Fruit fly (Drosophila melanogaster) whole organism, embryonic: Measurements from ENCODE around the gene Ac13E.
A peak's percentile ranks its signal among the peaks of the same experiment; 100 is the strongest.

ENCODE experiments used
- Antp ChIP-seq: fragments of 200-800 bp; sonication (Bioruptor generic); optimal IDR thresholded peaks from 3 replicates; lab custom pipeline; 2016; ENCODE audit warnings: missing biosample characterization, missing genetic modification characterization
- Atf3 ChIP-seq: fragments of 200-800 bp; sonication (Bioruptor generic); optimal IDR thresholded peaks from 3 replicates; lab custom pipeline; 2016; ENCODE audit warnings: missing biosample characterization, missing genetic modification characterization
- CG10959 ChIP-seq: fragments of 200-800 bp; sonication (Bioruptor generic); IDR thresholded peaks from 2 replicates; pipeline ENCODE4 v1.3.6; 2022; ENCODE audit warnings: missing biosample characterization, missing genetic modification characterization
- CG12155 ChIP-seq: fragments of 200-800 bp; sonication (Bioruptor generic); optimal IDR thresholded peaks from 3 replicates; lab custom pipeline; 2016; ENCODE audit warnings: missing biosample characterization, missing genetic modification characterization
- CG1233 ChIP-seq: fragments of 200-800 bp; sonication (Bioruptor generic); optimal IDR thresholded peaks from 4 replicates; lab custom pipeline; 2018; ENCODE audit warnings: missing biosample characterization, mild to moderate bottlenecking, missing genetic modification characterization
- CG15269 ChIP-seq: fragments of 200-800 bp; sonication (Bioruptor generic); optimal IDR thresholded peaks from 2 replicates; lab custom pipeline; 2018; ENCODE audit warnings: missing biosample characterization, mild to moderate bottlenecking, missing genetic modification characterization, moderate library complexity
- CG15601 ChIP-seq: fragments of 200-800 bp; sonication (Bioruptor generic); optimal IDR thresholded peaks from 3 replicates; lab custom pipeline; 2019; ENCODE audit warnings: missing biosample characterization, mild to moderate bottlenecking, missing genetic modification characterization, moderate library complexity
- CG18011 ChIP-seq: fragments of 200-800 bp; sonication (Bioruptor generic); optimal IDR thresholded peaks from 2 replicates; lab custom pipeline; 2017; ENCODE audit warnings: missing biosample characterization, missing genetic modification characterization, mild to moderate bottlenecking, moderate library complexity, missing genotype
- CG18262 ChIP-seq: fragments of 200-800 bp; optimal IDR thresholded peaks from 3 replicates; lab custom pipeline; 2019; ENCODE audit warnings: missing biosample characterization, mild to moderate bottlenecking, missing genetic modification characterization, moderate library complexity
- CG1832 ChIP-seq: fragments of 200-800 bp; sonication (Bioruptor generic); optimal IDR thresholded peaks from 2 replicates; lab custom pipeline; 2017; ENCODE audit warnings: missing biosample characterization, mild to moderate bottlenecking, missing genetic modification characterization, inconsistent platforms
- CG30020 ChIP-seq: fragments of 200-800 bp; optimal IDR thresholded peaks from 2 replicates; lab custom pipeline; 2019; ENCODE audit warnings: missing biosample characterization, mild to moderate bottlenecking, missing genetic modification characterization, moderate library complexity
- CG30403 ChIP-seq: fragments of 200-800 bp; sonication (Bioruptor generic); optimal IDR thresholded peaks from 3 replicates; lab custom pipeline; 2016; ENCODE audit warnings: missing biosample characterization, missing genetic modification characterization
- CG30431 ChIP-seq: fragments of 200-800 bp; sonication (Bioruptor generic); optimal IDR thresholded peaks from 2 replicates; lab custom pipeline; 2017; ENCODE audit warnings: missing biosample characterization, missing genetic modification characterization
- CG5245 ChIP-seq: fragments of 200-800 bp; sonication (Bioruptor generic); optimal IDR thresholded peaks from 3 replicates; lab custom pipeline; 2016; ENCODE audit warnings: missing biosample characterization, missing genetic modification characterization
- CG8478 ChIP-seq: fragments of >200 bp; optimal IDR thresholded peaks from 2 replicates; lab custom pipeline; 2018
- CG8765 ChIP-seq: fragments of 200-800 bp; sonication (Bioruptor generic); IDR thresholded peaks from 2 replicates; pipeline ENCODE4 v1.3.6; 2022; ENCODE audit warnings: missing biosample characterization, missing genetic modification characterization
- Doc3 ChIP-seq: fragments of 200-800 bp; sonication (Bioruptor generic); IDR thresholded peaks from 3 replicates; pipeline ENCODE4 v1.3.6; 2022; ENCODE audit warnings: missing biosample characterization, missing genetic modification characterization; ENCODE audit not compliant: partially characterized antibody
- Dref ChIP-seq: fragments of 200-800 bp; sonication (Bioruptor generic); IDR thresholded peaks from 2 replicates; pipeline ENCODE4 v1.3.6; 2022; ENCODE audit warnings: missing biosample characterization, missing genetic modification characterization
- Eip74EF ChIP-seq, 2 experiments: fragments of 200-800 bp in 1 of 2; fragments of >200 bp in 1 of 2; sonication (Bioruptor generic) in 1 of 2; optimal IDR thresholded peaks; 2 replicates each; lab custom pipeline; 2017 to 2019; ENCODE audit warnings: missing biosample characterization in 2 of 2, missing genetic modification characterization in 2 of 2, mild to moderate bottlenecking in 1 of 2, moderate library complexity in 1 of 2
- Ets97D ChIP-seq: fragments of 200-800 bp; sonication (Bioruptor generic); optimal IDR thresholded peaks from 3 replicates; lab custom pipeline; 2016; ENCODE audit warnings: missing biosample characterization, missing genetic modification characterization
- Fer2 ChIP-seq: fragments of 200-800 bp; sonication (Bioruptor generic); optimal IDR thresholded peaks from 2 replicates; lab custom pipeline; 2018; ENCODE audit warnings: missing biosample characterization, mild to moderate bottlenecking, missing genetic modification characterization, moderate library complexity
- HLH54F ChIP-seq: fragments of 200-800 bp; sonication (Bioruptor generic); optimal IDR thresholded peaks from 3 replicates; lab custom pipeline; 2016; ENCODE audit warnings: missing biosample characterization, missing genetic modification characterization
- Hand ChIP-seq: fragments of 200-800 bp; sonication (Bioruptor generic); optimal IDR thresholded peaks from 2 replicates; lab custom pipeline; 2017; ENCODE audit warnings: mild to moderate bottlenecking, missing biosample characterization, missing genetic modification reagents, missing genetic modification characterization
- HmgZ ChIP-seq: fragments of 200-800 bp; sonication (Bioruptor generic); optimal IDR thresholded peaks from 2 replicates; lab custom pipeline; 2018; ENCODE audit warnings: missing biosample characterization, mild to moderate bottlenecking, missing genetic modification characterization
- Hr39 ChIP-seq: fragments of >200 bp; optimal IDR thresholded peaks from 2 replicates; lab custom pipeline; 2017
- Hr78 ChIP-seq, 2 experiments: fragments of 200-800 bp in 1 of 2; fragments of >200 bp in 1 of 2; sonication (Bioruptor generic) in 1 of 2; optimal IDR thresholded peaks; 2 replicates each; lab custom pipeline; 2017 to 2019; ENCODE audit warnings: missing biosample characterization in 2 of 2, missing genetic modification characterization in 2 of 2, mild to moderate bottlenecking in 1 of 2, moderate library complexity in 1 of 2
- MESR4 ChIP-seq: fragments of 200-800 bp; sonication (Bioruptor generic); optimal IDR thresholded peaks from 2 replicates; lab custom pipeline; 2018; ENCODE audit warnings: missing biosample characterization, mild to moderate bottlenecking, missing genetic modification characterization, moderate library complexity
- Mrtf ChIP-seq: fragments of 200-800 bp; sonication (Bioruptor generic); IDR thresholded peaks from 3 replicates; pipeline ENCODE4 v1.3.6; 2022; ENCODE audit warnings: missing biosample characterization, missing genetic modification characterization
- Ravus ChIP-seq: fragments of 200-800 bp; sonication (Bioruptor generic); IDR thresholded peaks from 2 replicates; pipeline ENCODE4 v1.3.6; 2022; ENCODE audit warnings: missing biosample characterization, missing genetic modification characterization
- Sox100B ChIP-seq: fragments of 200-800 bp; sonication (Bioruptor generic); optimal IDR thresholded peaks from 3 replicates; lab custom pipeline; 2018; ENCODE audit warnings: missing biosample characterization, mild to moderate bottlenecking, missing genetic modification characterization
- Stat92E ChIP-seq, 3 experiments: fragments of >200 bp in 2 of 3; fragments of 200-800 bp in 1 of 3; sonication (Bioruptor generic) in 1 of 3; optimal IDR thresholded peaks; 2 replicates each; lab custom pipeline; 2017 to 2019; ENCODE audit warnings: missing biosample characterization in 3 of 3, missing genetic modification characterization in 3 of 3, mild to moderate bottlenecking in 1 of 3, moderate library complexity in 1 of 3
- Xbp1 ChIP-seq: fragments of 200-800 bp; sonication (Bioruptor generic); optimal IDR thresholded peaks from 3 replicates; lab custom pipeline; 2016; ENCODE audit warnings: missing biosample characterization, mild to moderate bottlenecking, missing genetic modification characterization
- abd-A ChIP-seq: fragments of 200-800 bp; sonication (Bioruptor generic); optimal IDR thresholded peaks from 3 replicates; lab custom pipeline; 2019; ENCODE audit warnings: missing biosample characterization, mild to moderate bottlenecking, missing genetic modification characterization, moderate library complexity
- bab2 ChIP-seq: fragments of 200-800 bp; sonication (Bioruptor generic); optimal IDR thresholded peaks from 2 replicates; lab custom pipeline; 2016; ENCODE audit warnings: missing biosample characterization, missing genetic modification characterization
- dimm ChIP-seq: fragments of 200-800 bp; sonication (Bioruptor generic); IDR thresholded peaks from 2 replicates; pipeline ENCODE4 v1.3.6; 2022; ENCODE audit warnings: missing biosample characterization, missing genetic modification characterization
- eve ChIP-seq, 2 experiments: fragments of >200 bp; optimal IDR thresholded peaks; 2 replicates each; lab custom pipeline; 2017; ENCODE audit warnings: missing biosample characterization in 2 of 2, missing genetic modification characterization in 2 of 2
- eyg ChIP-seq: fragments of 200-800 bp; sonication (Bioruptor generic); optimal IDR thresholded peaks from 3 replicates; lab custom pipeline; 2016; ENCODE audit warnings: missing biosample characterization, missing genetic modification characterization
- gsb ChIP-seq: fragments of 200-800 bp; sonication (Bioruptor generic); IDR thresholded peaks from 2 replicates; pipeline ENCODE4 v1.3.6; 2022; ENCODE audit warnings: missing biosample characterization, missing genetic modification characterization
- insv ChIP-seq, 2 experiments: fragments of 200-800 bp; sonication (Bioruptor generic); optimal IDR thresholded peaks; 3 replicates each; lab custom pipeline; 2016 to 2018; ENCODE audit warnings: missing biosample characterization in 2 of 2, missing genetic modification characterization in 2 of 2
- lov ChIP-seq, 2 experiments: fragments of 200-800 bp in 1 of 2; fragments of >200 bp in 1 of 2; sonication (Bioruptor generic) in 1 of 2; IDR thresholded peaks in 1 of 2; optimal IDR thresholded peaks in 1 of 2; 2 replicates in 1 of 2; 3 replicates in 1 of 2; pipeline versions ENCODE4 v1.3.6 to Lab custom; 2017 to 2022; ENCODE audit warnings: missing biosample characterization in 1 of 2, missing genetic modification characterization in 1 of 2
- mld ChIP-seq: fragments of 200-800 bp; sonication (Bioruptor generic); IDR thresholded peaks from 3 replicates; pipeline ENCODE4 v1.3.6; 2022; ENCODE audit warnings: missing biosample characterization, missing genetic modification characterization; ENCODE audit not compliant: partially characterized antibody
- ranshi ChIP-seq: fragments of 200-800 bp; sonication (Bioruptor generic); IDR thresholded peaks from 2 replicates; pipeline ENCODE4 v1.3.6; 2022; ENCODE audit warnings: missing biosample characterization, missing genetic modification characterization
- row ChIP-seq: fragments of 200-800 bp; sonication (Bioruptor generic); IDR thresholded peaks from 3 replicates; pipeline ENCODE4 v1.3.6; 2022; ENCODE audit warnings: missing biosample characterization, missing genetic modification characterization
- schlank ChIP-seq: fragments of 200-800 bp; sonication (Bioruptor generic); optimal IDR thresholded peaks from 2 replicates; lab custom pipeline; 2018; ENCODE audit warnings: missing biosample characterization, mild to moderate bottlenecking, missing genetic modification characterization
- seq ChIP-seq: fragments of 200-800 bp; sonication (Bioruptor generic); IDR thresholded peaks from 2 replicates; pipeline ENCODE4 v1.3.6; 2022; ENCODE audit warnings: missing biosample characterization, missing genetic modification characterization
- slbo ChIP-seq: fragments of 200-800 bp; sonication (Bioruptor generic); IDR thresholded peaks from 2 replicates; pipeline ENCODE4 v1.3.6; 2022; ENCODE audit warnings: missing biosample characterization, missing genetic modification characterization
- sob ChIP-seq: fragments of 200-800 bp; sonication (Bioruptor generic); IDR thresholded peaks from 2 replicates; pipeline ENCODE4 v1.3.6; 2022; ENCODE audit warnings: missing biosample characterization, missing genetic modification characterization
- tgo ChIP-seq: fragments of 200-800 bp; sonication (Bioruptor generic); IDR thresholded peaks from 3 replicates; pipeline ENCODE4 v1.3.6; 2022; ENCODE audit warnings: missing biosample characterization, missing genetic modification characterization
- usp ChIP-seq: fragments of >200 bp; optimal IDR thresholded peaks from 2 replicates; lab custom pipeline; 2017; ENCODE audit warnings: missing biosample characterization, missing genetic modification characterization
- wek ChIP-seq: fragments of 200-800 bp; sonication (Bioruptor generic); optimal IDR thresholded peaks from 3 replicates; lab custom pipeline; 2018; ENCODE audit warnings: missing biosample characterization, mild to moderate bottlenecking, missing genetic modification characterization, moderate library complexity
- zen2 ChIP-seq: fragments of 200-800 bp; sonication (Bioruptor generic); IDR thresholded peaks from 3 replicates; pipeline ENCODE4 v1.3.6; 2022; ENCODE audit warnings: missing biosample characterization, missing genetic modification characterization; ENCODE audit not compliant: partially characterized antibody

The Ac13E gene

DNA sequence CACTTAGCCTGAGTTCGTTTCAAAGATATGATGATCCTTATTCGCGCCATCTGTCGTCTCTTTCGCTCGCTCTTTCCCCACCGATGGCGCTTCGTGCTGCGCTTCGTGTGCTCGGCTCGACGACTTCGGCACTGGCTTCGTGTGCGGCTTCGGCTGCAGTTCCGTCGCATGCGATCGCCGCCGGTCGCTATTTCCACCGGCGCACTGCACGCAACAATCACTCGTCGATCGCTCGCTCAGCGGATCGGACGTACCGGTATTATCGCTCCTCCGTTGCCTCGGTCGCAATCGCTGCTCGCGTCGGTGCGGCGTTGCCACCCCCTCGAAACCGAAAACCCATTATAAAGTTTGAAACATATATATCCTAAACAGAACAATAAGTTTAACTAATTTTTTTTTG lies 55.3 kb downstream of the Ac13E start (continued):
- TF ChIP-seq Stat92E (GFP tag; optimal IDR thresholded peaks at IDR 0.05; lab: Kevin White, UChicago) (peak in 1 of 3 experiments; percentile 32), Hand (GFP tag; lab: Kevin White, UChicago) (no peak), HLH54F (GFP tag; lab: Kevin White, UChicago) (no peak), Xbp1 (GFP tag; lab: Kevin White, UChicago) (no peak), Hr39 (lab: Kevin White, UChicago) (no peak), Eip74EF (GFP tag; optimal IDR thresholded peaks at IDR 0.05; lab: Kevin White, UChicago) (no peak), Dref (GFP tag; lab: Robert Waterston, UW) (no peak), CG30403 (GFP tag; lab: Kevin White, UChicago) (no peak), eve (GFP tag; optimal IDR thresholded peaks at IDR 0.05; lab: Kevin White, UChicago) (no peak), zen2 (GFP tag; lab: Robert Waterston, UW) (no peak), insv (GFP tag; optimal IDR thresholded peaks at IDR 0.05; lab: Kevin White, UChicago) (peak in 1 of 2 experiments; percentile 11), gsb (no peak), usp (GFP tag; lab: Kevin White, UChicago) (no peak), CG8765 (no peak), row (GFP tag; lab: Robert Waterston, UW) (peak; percentile 29; the same call in 1 of the 3 replicates), sob (0 out of 2 replicates have a peak, but pooled peaks have one; percentile 15), Ets97D (GFP tag; lab: Kevin White, UChicago) (peak; percentile 35), CG1832 (GFP tag; lab: Kevin White, UChicago) (peak; percentile 39), CG30431 (no peak), Doc3 (GFP tag; lab: Robert Waterston, UW) (no peak), Atf3 (GFP tag; lab: Kevin White, UChicago) (no peak), CG1233 (peak; percentile 30), tgo (no peak), CG10959 (no peak), Hr78 (GFP tag; optimal IDR thresholded peaks at IDR 0.05; lab: Kevin White, UChicago) (no peak), MESR4 (GFP tag; lab: Kevin White, UChicago) (peak; percentile 14), slbo (GFP tag; lab: Robert Waterston, UW) (0 out of 2 replicates have a peak, but pooled peaks have one; percentile 7), schlank (no peak), CG15269 (tag; lab: Kevin White, UChicago) (no peak), bab2 (GFP tag; lab: Kevin White, UChicago) (no peak), ranshi (no peak), Mrtf (no peak), lov (optimal IDR thresholded peaks at IDR 0.05; lab: Kevin White, UChicago) (no peak), lov (GFP tag; IDR thresholded peaks at IDR 0.05; lab: Robert Waterston, UW) (0 out of 3 replicates have a peak, but pooled peaks have one; percentile 40), CG18262 (peak; percentile 14), abd-A (tag; lab: Kevin White, UChicago) (no peak), CG30020 (tag; lab: Kevin White, UChicago) (no peak), eyg (no peak), Sox100B (GFP tag; lab: Kevin White, UChicago) (no peak), CG8478 (lab: Kevin White, UChicago) (no peak), Antp (GFP tag; lab: Kevin White, UChicago) (no peak), wek (GFP tag; lab: Kevin White, UChicago) (no peak), dimm (no peak), mld (GFP tag; lab: Robert Waterston, UW) (no peak), CG12155 (peak; percentile 53), CG18011 (no peak), CG5245 (GFP tag; lab: Kevin White, UChicago) (peak; percentile 3), HmgZ (tag; lab: Kevin White, UChicago) (no peak), seq (GFP tag; lab: Robert Waterston, UW) (no peak), CG15601 (tag; lab: Kevin White, UChicago) (peak; percentile 4), Fer2 (tag; lab: Kevin White, UChicago) (no peak), Ravus (GFP tag; lab: Robert Waterston, UW) (no peak)
